Worm (Caenorhabditis elegans) whole organism, mixed stage, embryonic: ENCODE data around the gene F38B6.3.

Experiments used
- blmp-1 ChIP-seq: fragments of 150-350 bp; optimal IDR thresholded peaks from 2 replicates; lab custom pipeline; 2014; ENCODE audit warnings: missing biosample characterization, missing genetic modification characterization
- mab-5 ChIP-seq: fragments of 150-350 bp; optimal IDR thresholded peaks from 2 replicates; lab custom pipeline; 2014; ENCODE audit warnings: missing biosample characterization, missing genetic modification characterization
- nhr-12 ChIP-seq: fragments of 150-350 bp; optimal IDR thresholded peaks from 2 replicates; lab custom pipeline; 2014; ENCODE audit warnings: missing biosample characterization, missing genetic modification characterization
- nhr-28 ChIP-seq: fragments of 150-350 bp; optimal IDR thresholded peaks from 2 replicates; lab custom pipeline; 2014; ENCODE audit warnings: missing biosample characterization, missing genetic modification characterization
- pha-4 ChIP-seq: fragments of 150-350 bp; optimal IDR thresholded peaks from 2 replicates; lab custom pipeline; 2018; ENCODE audit warnings: missing biosample characterization, missing genetic modification reagents, missing genetic modification characterization
- unc-62 ChIP-seq: fragments of 150-350 bp; optimal IDR thresholded peaks from 2 replicates; lab custom pipeline; 2014; ENCODE audit warnings: missing biosample characterization, missing genetic modification reagents, missing genetic modification characterization

DNA sequence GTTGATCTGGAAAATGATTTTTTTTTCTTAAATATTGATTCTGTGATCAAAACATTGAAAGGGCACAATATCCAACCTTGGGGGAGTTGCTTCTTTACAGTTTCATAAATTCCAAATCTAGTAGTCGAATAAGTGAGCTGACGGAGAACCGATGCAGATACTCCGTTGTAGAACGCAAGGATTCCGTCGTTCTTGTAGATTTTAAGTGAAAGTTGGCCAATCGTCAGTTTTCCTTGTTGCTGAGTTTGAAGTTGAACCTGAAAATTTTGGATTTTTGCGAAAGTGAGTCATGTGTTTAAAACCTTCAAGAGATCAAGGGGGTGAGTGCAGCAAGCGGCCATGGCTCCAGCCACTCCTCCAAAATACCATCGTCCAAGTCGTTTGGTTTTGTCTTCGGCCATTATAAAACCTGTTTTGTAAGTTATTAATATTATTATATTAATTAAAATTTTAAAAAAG is 31.9 kb downstream of the F38B6.3 start, which contains the start of gene slc-25A10:
- TF ChIP-seq mab-5 (tag; lab: Kevin White, UChicago) = no peak
- TF ChIP-seq nhr-12 (tag; lab: Kevin White, UChicago) = no peak
- TF ChIP-seq nhr-28 (tag; lab: Kevin White, UChicago) = no peak
- TF ChIP-seq unc-62 (GFP tag; lab: Kevin White, UChicago) = no peak
- no peak for TF ChIP-seq pha-4 (tag; lab: Kevin White, UChicago)
- no peak for TF ChIP-seq blmp-1 (tag; lab: Kevin White, UChicago)
